Worm (Caenorhabditis elegans) whole organism, L1 larva: Measurements from ENCODE around the gene F28F9.2.

Experiments
- F16B12.6 ChIP-seq: fragments of 150-350 bp; optimal IDR thresholded peaks from 2 replicates; lab custom pipeline; 2014; ENCODE audit warnings: missing biosample characterization, missing genetic modification characterization
- ces-1 ChIP-seq: fragments of 150-350 bp; optimal IDR thresholded peaks from 2 replicates; lab custom pipeline; 2014; ENCODE audit warnings: missing biosample characterization, missing genetic modification reagents, missing genetic modification characterization
- fos-1 ChIP-seq: fragments of 150-350 bp; optimal IDR thresholded peaks from 2 replicates; lab custom pipeline; 2014; ENCODE audit warnings: missing biosample characterization, missing genetic modification characterization
- lin-13 ChIP-seq: fragments of 150-350 bp; optimal IDR thresholded peaks from 2 replicates; lab custom pipeline; 2014; ENCODE audit warnings: missing biosample characterization, missing genetic modification reagents, missing genetic modification characterization
- lin-15B ChIP-seq: fragments of 150-350 bp; sonication (generic microtip); optimal IDR thresholded peaks from 3 replicates; lab custom pipeline; 2014; ENCODE audit warnings: missing biosample characterization, missing genetic modification characterization
- lir-3 ChIP-seq: sonication (generic microtip); optimal IDR thresholded peaks from 2 replicates; lab custom pipeline; 2016; ENCODE audit warnings: mild to moderate bottlenecking, missing genetic modification characterization, moderate library complexity, missing compliant biosample characterization; ENCODE audit not compliant: poor library complexity
- mef-2 ChIP-seq: fragments of 150-350 bp; optimal IDR thresholded peaks from 2 replicates; lab custom pipeline; 2014; ENCODE audit warnings: missing biosample characterization, missing genetic modification characterization
- nhr-237 ChIP-seq: fragments of 150-350 bp; optimal IDR thresholded peaks from 2 replicates; lab custom pipeline; 2014; ENCODE audit warnings: missing biosample characterization, missing genetic modification characterization
- sptf-1 ChIP-seq: fragments of 150-350 bp; optimal IDR thresholded peaks from 2 replicates; lab custom pipeline; 2014; ENCODE audit warnings: missing biosample characterization, missing genetic modification characterization
- unc-130 ChIP-seq: fragments of 150-350 bp; optimal IDR thresholded peaks from 2 replicates; lab custom pipeline; 2017; ENCODE audit warnings: missing biosample characterization, missing genetic modification characterization, inconsistent platforms
- unc-62 ChIP-seq: fragments of 150-350 bp; optimal IDR thresholded peaks from 2 replicates; lab custom pipeline; 2014; ENCODE audit warnings: missing biosample characterization, missing genetic modification reagents, missing genetic modification characterization
- unc-98 ChIP-seq: fragments of 200-800 bp; sonication (Bioruptor generic); IDR thresholded peaks from 2 replicates; pipeline ENCODE4 v1.3.6; 2022; ENCODE audit warnings: missing genetic modification characterization, missing compliant biosample characterization
- xbp-1 ChIP-seq: sonication (generic microtip); optimal IDR thresholded peaks from 2 replicates; lab custom pipeline; 2016; ENCODE audit warnings: missing genetic modification characterization, missing compliant biosample characterization
- zip-4 ChIP-seq: fragments of 200-800 bp; sonication (Bioruptor generic); optimal IDR thresholded peaks from 2 replicates; lab custom pipeline; 2018; ENCODE audit warnings: mild to moderate bottlenecking, missing genetic modification characterization, moderate library complexity, missing compliant biosample characterization

DNA sequence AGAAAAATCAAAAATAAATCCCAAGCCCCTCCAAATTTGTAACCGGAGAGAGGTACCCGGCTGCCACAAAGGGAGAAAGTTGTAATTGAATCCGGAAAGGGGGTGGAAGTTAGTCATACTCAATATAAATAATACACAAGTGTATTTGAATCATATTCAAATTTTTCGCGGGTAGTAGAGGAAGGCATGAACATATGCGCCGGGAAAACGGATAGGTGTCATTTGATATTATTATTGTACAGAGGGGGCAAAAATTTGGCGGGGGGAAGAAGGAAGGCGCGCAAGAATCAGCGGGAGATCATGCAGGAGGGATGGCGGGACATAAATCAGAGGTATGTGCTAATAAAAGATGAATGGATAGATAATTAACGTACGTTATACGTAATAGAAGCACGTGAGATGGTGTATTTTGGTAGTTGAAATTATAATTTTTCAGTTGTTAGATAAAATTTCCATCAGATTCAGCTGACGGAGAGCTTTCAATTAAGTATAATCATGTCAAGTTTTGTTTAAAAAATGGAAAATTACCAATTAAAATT lies 12.9 kb upstream of the F28F9.2 start, which contains the start of gene F28F9.3:
- no peak for TF ChIP-seq mef-2 (tag; lab: Kevin White, UChicago)
- TF ChIP-seq nhr-237, result no peak
- no peak for TF ChIP-seq unc-130 (tag; lab: Kevin White, UChicago)
- no peak for TF ChIP-seq zip-4 (GFP tag; lab: Kevin White, UChicago)
- TF ChIP-seq sptf-1 (tag; lab: Kevin White, UChicago), result no peak
- no peak for TF ChIP-seq unc-98 (GFP tag; lab: Robert Waterston, UW)
- no peak for TF ChIP-seq fos-1 (tag; lab: Kevin White, UChicago)
- TF ChIP-seq F16B12.6 (tag; lab: Kevin White, UChicago), result no peak
- no peak for TF ChIP-seq lin-13 (GFP tag; lab: Kevin White, UChicago)
- no peak for TF ChIP-seq xbp-1
- no peak for TF ChIP-seq lir-3 (tag; lab: Kevin White, UChicago)
- TF ChIP-seq lin-15B, result no peak
- no peak for TF ChIP-seq unc-62
- TF ChIP-seq ces-1 (GFP tag; lab: Kevin White, UChicago), result no peak
